Fruit fly (Drosophila melanogaster) whole organism, adult: Measurements from ENCODE around the gene CG44006.

Experiments
- CG11617 ChIP-seq: fragments of 200-800 bp; sonication (Bioruptor generic); optimal IDR thresholded peaks from 2 replicates; lab custom pipeline; 2017; ENCODE audit warnings: mild to moderate bottlenecking, missing biosample characterization, missing genetic modification reagents, missing genetic modification characterization
- CG12768 ChIP-seq: fragments of 200-800 bp; sonication (Bioruptor generic); optimal IDR thresholded peaks from 2 replicates; lab custom pipeline; 2017; ENCODE audit warnings: missing biosample characterization, missing genetic modification characterization, mild to moderate bottlenecking, moderate library complexity, missing genetic modification reagents
- CG1620 ChIP-seq: fragments of 200-800 bp; sonication (Bioruptor generic); optimal IDR thresholded peaks from 2 replicates; lab custom pipeline; 2016; ENCODE audit warnings: missing biosample characterization, missing genetic modification characterization
- CG33017 ChIP-seq: fragments of 200-800 bp; sonication (Bioruptor generic); optimal IDR thresholded peaks from 2 replicates; lab custom pipeline; 2018; ENCODE audit warnings: missing biosample characterization, mild to moderate bottlenecking, missing genetic modification characterization, moderate library complexity
- CG7045 ChIP-seq: fragments of 200-800 bp; sonication (Bioruptor generic); optimal IDR thresholded peaks from 2 replicates; lab custom pipeline; 2017; ENCODE audit warnings: missing biosample characterization, mild to moderate bottlenecking, missing genetic modification characterization
- CG7101 ChIP-seq: fragments of 200-800 bp; sonication (Bioruptor generic); optimal IDR thresholded peaks from 2 replicates; lab custom pipeline; 2018; ENCODE audit warnings: missing biosample characterization, mild to moderate bottlenecking, missing genetic modification characterization, moderate library complexity
- Hr96 ChIP-seq: fragments of 200-800 bp; sonication (Bioruptor generic); optimal IDR thresholded peaks from 2 replicates; lab custom pipeline; 2016; ENCODE audit warnings: missing biosample characterization, missing genetic modification characterization
- Mnt ChIP-seq: fragments of 200-800 bp; sonication (Bioruptor generic); optimal IDR thresholded peaks from 2 replicates; lab custom pipeline; 2016; ENCODE audit warnings: missing biosample characterization, mild to moderate bottlenecking, missing genetic modification characterization
- cic ChIP-seq: fragments of 200-800 bp; sonication (Bioruptor generic); optimal IDR thresholded peaks from 2 replicates; lab custom pipeline; 2017; ENCODE audit warnings: missing biosample characterization, mild to moderate bottlenecking, missing genetic modification characterization, moderate library complexity
- cnc ChIP-seq, 2 experiments: fragments of >200 bp; optimal IDR thresholded peaks; 2 replicates each; lab custom pipeline; 2017
- kay ChIP-seq: fragments of 200-800 bp; sonication (Bioruptor generic); peaks from one replicate; lab custom pipeline; 2016; ENCODE audit warnings: missing biosample characterization, missing genetic modification characterization, borderline replicate concordance
- ovo ChIP-seq: fragments of 200-800 bp; sonication (Bioruptor generic); optimal IDR thresholded peaks from 2 replicates; lab custom pipeline; 2016; ENCODE audit warnings: missing biosample characterization, missing genetic modification characterization
- tj ChIP-seq: fragments of 200-800 bp; sonication (Bioruptor generic); optimal IDR thresholded peaks from 3 replicates; lab custom pipeline; 2017; ENCODE audit warnings: missing biosample characterization, mild to moderate bottlenecking, missing genetic modification characterization, moderate library complexity
- toe ChIP-seq: fragments of 200-800 bp; sonication (Bioruptor generic); optimal IDR thresholded peaks from 2 replicates; lab custom pipeline; 2016; ENCODE audit warnings: missing biosample characterization, missing genetic modification characterization

DNA sequence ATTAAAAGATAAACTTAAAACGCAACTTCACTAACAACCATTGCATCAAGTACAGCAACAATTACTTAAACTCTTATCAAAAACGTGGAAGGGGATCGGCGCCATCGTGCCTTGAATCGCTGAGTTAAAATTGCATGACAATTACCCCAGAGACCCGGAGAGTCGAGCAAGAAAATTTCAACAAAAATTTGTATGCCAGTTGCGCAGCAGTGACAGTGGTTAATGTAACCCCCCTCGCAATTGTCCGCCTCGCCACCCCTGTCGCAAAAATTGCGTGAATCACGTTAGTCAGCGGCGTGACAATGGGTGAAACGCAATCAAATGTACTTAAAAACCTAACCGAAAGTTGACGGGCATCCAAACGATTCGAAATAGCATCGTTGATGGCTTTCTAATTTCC, 29.8 kb upstream of the CG44006 start:
- TF ChIP-seq cic (no peak), CG7045 (GFP tag; lab: Kevin White, UChicago) (no peak), Hr96 (no peak), CG11617 (GFP tag; lab: Kevin White, UChicago) (no peak), CG33017 (tag; lab: Kevin White, UChicago) (no peak), Mnt (no peak), tj (GFP tag; lab: Kevin White, UChicago) (no peak), kay (GFP tag; lab: Kevin White, UChicago) (no peak), CG1620 (GFP tag; lab: Kevin White, UChicago) (no peak), CG7101 (no peak), cnc (optimal IDR thresholded peaks at IDR 0.05; lab: Kevin White, UChicago) (no peak), CG12768 (GFP tag; lab: Kevin White, UChicago) (no peak), ovo (GFP tag; lab: Kevin White, UChicago) (no peak), toe (GFP tag; lab: Kevin White, UChicago) (no peak)
